Fruit fly (Drosophila melanogaster): ENCODE results near the gene CG34241.

dm6 chr3L:12163693-12164092, 35.9 kb downstream of the CG34241 start, which contains the start of gene CG9760:
- TF ChIP-seq Mnt (GFP tag; optimal IDR thresholded peaks at IDR 0.05) (no peak), Hr96 (GFP tag; optimal IDR thresholded peaks at IDR 0.05) (no peak), CG7101 (tag; optimal IDR thresholded peaks at IDR 0.05) (no peak), bab1 (GFP tag; optimal IDR thresholded peaks at IDR 0.05) (no peak), cic (GFP tag; optimal IDR thresholded peaks at IDR 0.05) (no peak)

Data from whole organism, adult.